Fruit fly (Drosophila melanogaster) whole organism, embryonic: ENCODE data around the gene Datp.

Experiments used
- Atf6 ChIP-seq: fragments of 200-800 bp; sonication (Bioruptor generic); IDR thresholded peaks from 2 replicates; pipeline ENCODE4 v1.3.6; 2022; ENCODE audit warnings: missing biosample characterization, missing genetic modification characterization
- CG10654 ChIP-seq: fragments of 200-800 bp; sonication (Bioruptor generic); optimal IDR thresholded peaks from 2 replicates; lab custom pipeline; 2016; ENCODE audit warnings: missing biosample characterization, missing genetic modification characterization
- CG10979 ChIP-seq: fragments of 200-800 bp; sonication (Bioruptor generic); optimal IDR thresholded peaks from 2 replicates; lab custom pipeline; 2018; ENCODE audit warnings: missing biosample characterization, mild to moderate bottlenecking, missing genetic modification characterization, moderate library complexity
- CG11093 ChIP-seq: fragments of 200-800 bp; sonication (Bioruptor generic); IDR thresholded peaks from 3 replicates; pipeline ENCODE4 v1.3.6; 2022; ENCODE audit warnings: missing biosample characterization, missing genetic modification characterization
- CG12391 ChIP-seq: fragments of 200-800 bp; sonication (Bioruptor generic); optimal IDR thresholded peaks from 3 replicates; lab custom pipeline; 2018; ENCODE audit warnings: missing biosample characterization, mild to moderate bottlenecking, missing genetic modification characterization, moderate library complexity
- CG14860 ChIP-seq: fragments of 200-800 bp; sonication (Bioruptor generic); IDR thresholded peaks from 3 replicates; pipeline ENCODE4 v1.3.6; 2022; ENCODE audit warnings: missing biosample characterization, missing genetic modification characterization; ENCODE audit not compliant: partially characterized antibody
- CG15514 ChIP-seq: fragments of 200-800 bp; sonication (Bioruptor generic); optimal IDR thresholded peaks from 3 replicates; lab custom pipeline; 2017; ENCODE audit warnings: missing biosample characterization, missing genetic modification characterization, mild to moderate bottlenecking, moderate library complexity, missing genetic modification reagents
- CG1603 ChIP-seq: fragments of 200-800 bp; sonication (Bioruptor generic); optimal IDR thresholded peaks from 2 replicates; lab custom pipeline; 2019; ENCODE audit warnings: missing biosample characterization, mild to moderate bottlenecking, missing genetic modification characterization, moderate library complexity
- CG17186 ChIP-seq: fragments of 200-800 bp; sonication (Bioruptor generic); optimal IDR thresholded peaks from 3 replicates; lab custom pipeline; 2017; ENCODE audit warnings: missing biosample characterization, missing genetic modification reagents, missing genetic modification characterization
- CG17568 ChIP-seq: fragments of 200-800 bp; sonication (Bioruptor generic); optimal IDR thresholded peaks from 2 replicates; lab custom pipeline; 2018; ENCODE audit warnings: missing biosample characterization, mild to moderate bottlenecking, missing genetic modification characterization, moderate library complexity
- CG2678 ChIP-seq: fragments of 200-800 bp; sonication (Bioruptor generic); optimal IDR thresholded peaks from 3 replicates; lab custom pipeline; 2019; ENCODE audit warnings: missing biosample characterization, mild to moderate bottlenecking, missing genetic modification characterization, moderate library complexity
- CG34224 ChIP-seq: fragments of 200-800 bp; sonication (Bioruptor generic); IDR thresholded peaks from 3 replicates; pipeline ENCODE4 v1.3.6; 2022; ENCODE audit warnings: missing biosample characterization, missing genetic modification characterization; ENCODE audit not compliant: partially characterized antibody
- CG4282 ChIP-seq: fragments of 200-800 bp; sonication (Bioruptor generic); optimal IDR thresholded peaks from 2 replicates; lab custom pipeline; 2016; ENCODE audit warnings: missing biosample characterization, missing genetic modification characterization
- CG4820 ChIP-seq: fragments of 200-800 bp; sonication (Bioruptor generic); optimal IDR thresholded peaks from 3 replicates; lab custom pipeline; 2016; ENCODE audit warnings: missing biosample characterization, missing genetic modification characterization
- CG5180 ChIP-seq: fragments of 200-800 bp; sonication (Bioruptor generic); optimal IDR thresholded peaks from 3 replicates; lab custom pipeline; 2017; ENCODE audit warnings: missing biosample characterization, missing genetic modification characterization, mild to moderate bottlenecking, moderate library complexity, missing genetic modification reagents
- CG6254 ChIP-seq: fragments of 200-800 bp; sonication (Bioruptor generic); optimal IDR thresholded peaks from 3 replicates; lab custom pipeline; 2017; ENCODE audit warnings: mild to moderate bottlenecking, missing biosample characterization, missing genetic modification reagents, missing genetic modification characterization
- CG7271 ChIP-seq: fragments of 200-800 bp; sonication (Bioruptor generic); optimal IDR thresholded peaks from 2 replicates; lab custom pipeline; 2018; ENCODE audit warnings: missing biosample characterization, mild to moderate bottlenecking, missing genetic modification characterization, moderate library complexity
- CG7357 ChIP-seq: fragments of 200-800 bp; sonication (Bioruptor generic); IDR thresholded peaks from 3 replicates; pipeline ENCODE4 v1.3.6; 2022; ENCODE audit warnings: missing biosample characterization, missing genetic modification characterization
- CG8765 ChIP-seq: fragments of 200-800 bp; sonication (Bioruptor generic); IDR thresholded peaks from 2 replicates; pipeline ENCODE4 v1.3.6; 2022; ENCODE audit warnings: missing biosample characterization, missing genetic modification characterization
- CG9437 ChIP-seq: fragments of 200-800 bp; sonication (Bioruptor generic); optimal IDR thresholded peaks from 2 replicates; lab custom pipeline; 2018; ENCODE audit warnings: missing biosample characterization, mild to moderate bottlenecking, missing genetic modification characterization
- CG9797 ChIP-seq: fragments of 200-800 bp; sonication (Bioruptor generic); optimal IDR thresholded peaks from 3 replicates; lab custom pipeline; 2018; ENCODE audit warnings: missing biosample characterization, mild to moderate bottlenecking, missing genetic modification characterization
- E2f2 ChIP-seq: fragments of 200-800 bp; sonication (Bioruptor generic); IDR thresholded peaks from 2 replicates; pipeline ENCODE4 v1.3.6; 2022; ENCODE audit warnings: missing biosample characterization, missing genetic modification characterization
- Ets65A ChIP-seq: fragments of 200-800 bp; sonication (Bioruptor generic); peaks from one replicate; lab custom pipeline; 2016; ENCODE audit warnings: missing biosample characterization, missing genetic modification characterization
- Gug ChIP-seq: fragments of 200-800 bp; sonication (Bioruptor generic); IDR thresholded peaks from 4 replicates; pipeline ENCODE4 v1.3.6; 2022; ENCODE audit warnings: missing biosample characterization, missing genetic modification characterization
- HLHmδ ChIP-seq: fragments of 200-800 bp; sonication (Bioruptor generic); optimal IDR thresholded peaks from 2 replicates; lab custom pipeline; 2018; ENCODE audit warnings: missing biosample characterization, mild to moderate bottlenecking, missing genetic modification characterization, moderate library complexity
- Hmr ChIP-seq: fragments of 200-800 bp; sonication (Bioruptor generic); optimal IDR thresholded peaks from 3 replicates; lab custom pipeline; 2017; ENCODE audit warnings: mild to moderate bottlenecking, missing biosample characterization, missing genetic modification reagents, missing genetic modification characterization
- Opbp ChIP-seq: fragments of 200-800 bp; sonication (Bioruptor generic); IDR thresholded peaks from 3 replicates; pipeline ENCODE4 v1.3.6; 2022; ENCODE audit warnings: missing biosample characterization, missing genetic modification characterization; ENCODE audit not compliant: partially characterized antibody
- Rfx ChIP-seq: fragments of 200-800 bp; sonication (Bioruptor generic); IDR thresholded peaks from 2 replicates; pipeline ENCODE4 v1.3.6; 2022; ENCODE audit warnings: missing biosample characterization, missing genetic modification characterization
- Sry-β ChIP-seq: fragments of 200-800 bp; sonication (Bioruptor generic); optimal IDR thresholded peaks from 2 replicates; lab custom pipeline; 2018; ENCODE audit warnings: missing biosample characterization, mild to moderate bottlenecking, missing genetic modification characterization, moderate library complexity
- YL-1 ChIP-seq: fragments of 200-800 bp; sonication (Bioruptor generic); optimal IDR thresholded peaks from 3 replicates; lab custom pipeline; 2017; ENCODE audit warnings: missing biosample characterization, mild to moderate bottlenecking, missing genetic modification characterization
- amos ChIP-seq: fragments of 200-800 bp; sonication (Bioruptor generic); IDR thresholded peaks from 2 replicates; pipeline ENCODE4 v1.3.6; 2022; ENCODE audit warnings: missing biosample characterization, missing genetic modification characterization; ENCODE audit not compliant: partially characterized antibody
- bbx ChIP-seq: fragments of 200-800 bp; sonication (Bioruptor generic); IDR thresholded peaks from 2 replicates; pipeline ENCODE4 v1.3.6; 2022; ENCODE audit warnings: missing biosample characterization, missing genetic modification characterization; ENCODE audit not compliant: partially characterized antibody
- bowl ChIP-seq: fragments of 200-800 bp; sonication (Bioruptor generic); IDR thresholded peaks from 2 replicates; pipeline ENCODE4 v1.3.6; 2022; ENCODE audit warnings: missing biosample characterization, missing genetic modification characterization
- cg ChIP-seq: fragments of 200-800 bp; sonication (Bioruptor generic); optimal IDR thresholded peaks from 3 replicates; lab custom pipeline; 2019; ENCODE audit warnings: missing biosample characterization, mild to moderate bottlenecking, missing genetic modification characterization, moderate library complexity
- dm ChIP-seq: fragments of 200-800 bp; sonication (Bioruptor generic); optimal IDR thresholded peaks from 3 replicates; lab custom pipeline; 2016; ENCODE audit warnings: missing biosample characterization, missing genetic modification characterization
- gfzf ChIP-seq: fragments of 200-800 bp; sonication (Bioruptor generic); optimal IDR thresholded peaks from 2 replicates; lab custom pipeline; 2016; ENCODE audit warnings: missing biosample characterization, mild to moderate bottlenecking, missing genetic modification characterization, moderate library complexity
- ham ChIP-seq: fragments of 200-800 bp; sonication (Bioruptor generic); IDR thresholded peaks from 2 replicates; pipeline ENCODE4 v1.3.6; 2022; ENCODE audit warnings: missing biosample characterization, missing genetic modification characterization
- lab ChIP-seq: fragments of 200-800 bp; sonication (Bioruptor generic); optimal IDR thresholded peaks from 3 replicates; lab custom pipeline; 2017; ENCODE audit warnings: missing biosample characterization, missing genetic modification characterization, mild to moderate bottlenecking, moderate library complexity, missing genetic modification reagents
- lov ChIP-seq, 2 experiments: fragments of 200-800 bp in 1 of 2; fragments of >200 bp in 1 of 2; sonication (Bioruptor generic) in 1 of 2; IDR thresholded peaks in 1 of 2; optimal IDR thresholded peaks in 1 of 2; 2 replicates in 1 of 2; 3 replicates in 1 of 2; pipeline versions ENCODE4 v1.3.6 to Lab custom; 2017 to 2022; ENCODE audit warnings: missing biosample characterization in 1 of 2, missing genetic modification characterization in 1 of 2
- mam ChIP-seq: fragments of 200-800 bp; sonication (Bioruptor generic); optimal IDR thresholded peaks from 3 replicates; lab custom pipeline; 2016; ENCODE audit warnings: missing biosample characterization, missing genetic modification characterization
- mld ChIP-seq: fragments of 200-800 bp; sonication (Bioruptor generic); IDR thresholded peaks from 3 replicates; pipeline ENCODE4 v1.3.6; 2022; ENCODE audit warnings: missing biosample characterization, missing genetic modification characterization; ENCODE audit not compliant: partially characterized antibody
- nerfin-2 ChIP-seq: fragments of 200-800 bp; sonication (Bioruptor generic); IDR thresholded peaks from 2 replicates; pipeline ENCODE4 v1.3.6; 2022; ENCODE audit warnings: missing biosample characterization, missing genetic modification characterization; ENCODE audit not compliant: partially characterized antibody
- phol ChIP-seq: fragments of 200-800 bp; sonication (Bioruptor generic); optimal IDR thresholded peaks from 3 replicates; lab custom pipeline; 2018; ENCODE audit warnings: missing biosample characterization, mild to moderate bottlenecking, missing genetic modification characterization, moderate library complexity
- pzg ChIP-seq: fragments of 200-800 bp; sonication (Bioruptor generic); optimal IDR thresholded peaks from 3 replicates; lab custom pipeline; 2018; ENCODE audit warnings: missing biosample characterization, mild to moderate bottlenecking, missing genetic modification characterization, moderate library complexity
- sens ChIP-seq: fragments of 200-800 bp; sonication (Bioruptor generic); peaks from one replicate; lab custom pipeline; 2016; ENCODE audit warnings: missing biosample characterization, missing genetic modification characterization
- slbo ChIP-seq: fragments of 200-800 bp; sonication (Bioruptor generic); IDR thresholded peaks from 2 replicates; pipeline ENCODE4 v1.3.6; 2022; ENCODE audit warnings: missing biosample characterization, missing genetic modification characterization
- slou ChIP-seq: fragments of 200-800 bp; sonication (Bioruptor generic); optimal IDR thresholded peaks from 3 replicates; lab custom pipeline; 2016; ENCODE audit warnings: missing biosample characterization, missing genetic modification characterization
- sna ChIP-seq: fragments of 200-800 bp; sonication (Bioruptor generic); IDR thresholded peaks from 2 replicates; pipeline ENCODE4 v1.3.6; 2022; ENCODE audit warnings: missing biosample characterization, missing genetic modification characterization; ENCODE audit not compliant: partially characterized antibody
- unc-4 ChIP-seq: fragments of 200-800 bp; sonication (Bioruptor generic); IDR thresholded peaks from 2 replicates; pipeline ENCODE4 v1.3.6; 2022; ENCODE audit warnings: missing biosample characterization, missing genetic modification characterization; ENCODE audit not compliant: partially characterized antibody

Gene Datp

DNA sequence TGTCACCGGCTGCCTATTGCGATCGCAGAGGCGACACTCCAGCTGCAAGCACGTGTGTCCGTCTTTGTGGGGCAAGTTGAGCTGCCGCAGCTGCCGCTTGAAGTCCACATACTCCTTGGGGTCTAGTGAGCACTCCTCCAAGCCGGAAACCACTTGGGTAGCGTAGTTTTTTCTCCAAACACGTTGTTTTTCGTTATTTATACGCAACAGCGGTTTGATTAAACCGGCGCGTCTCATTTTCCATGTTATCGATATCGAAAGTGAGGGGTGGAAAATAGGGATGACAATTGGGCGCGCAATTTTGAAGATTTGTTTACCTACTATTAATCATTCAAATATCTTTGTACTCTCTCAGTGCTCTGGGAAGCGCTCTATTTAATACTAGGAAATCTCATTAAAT, 45.4 kb downstream of the Datp start, which contains the start of gene mtDNA-helicase (continued):
- TF ChIP-seq amos (GFP tag; lab: Robert Waterston, UW) (peak; percentile 33; the same call in 1 of the 2 replicates), unc-4 (peak; percentile 56; the same call in 1 of the 2 replicates), lov (optimal IDR thresholded peaks at IDR 0.05; lab: Kevin White, UChicago) (no peak), lov (GFP tag; IDR thresholded peaks at IDR 0.05; lab: Robert Waterston, UW) (no peak), CG1603 (peak; percentile 37), Gug (GFP tag; lab: Robert Waterston, UW) (no peak), CG7357 (GFP tag; lab: Robert Waterston, UW) (no peak), lab (GFP tag; lab: Kevin White, UChicago) (no peak), mld (GFP tag; lab: Robert Waterston, UW) (no peak), CG9797 (no peak), HLHmδ (GFP tag; lab: Kevin White, UChicago) (no peak), gfzf (GFP tag; lab: Kevin White, UChicago) (peak; percentile 1), CG10654 (GFP tag; lab: Kevin White, UChicago) (no peak), CG4282 (GFP tag; lab: Kevin White, UChicago) (no peak), CG5180 (GFP tag; lab: Kevin White, UChicago) (no peak), CG12391 (peak; percentile 5), mam (GFP tag; lab: Kevin White, UChicago) (no peak), phol (tag; lab: Kevin White, UChicago) (peak; percentile 48), CG6254 (GFP tag; lab: Kevin White, UChicago) (no peak), CG8765 (GFP tag; lab: Robert Waterston, UW) (no peak), cg (no peak), ham (GFP tag; lab: Robert Waterston, UW) (no peak), CG17568 (GFP tag; lab: Kevin White, UChicago) (no peak), bowl (no peak), CG34224 (GFP tag; lab: Robert Waterston, UW) (peak; percentile 54; the same call in 2 of the 3 replicates), CG4820 (GFP tag; lab: Kevin White, UChicago) (no peak), CG14860 (GFP tag; lab: Robert Waterston, UW) (peak; percentile 42; the same call in 2 of the 3 replicates), sens (GFP tag; lab: Kevin White, UChicago) (peak; percentile 73), CG10979 (tag; lab: Kevin White, UChicago) (no peak), slou (no peak), Ets65A (no peak), CG15514 (GFP tag; lab: Kevin White, UChicago) (peak; percentile 5), CG2678 (tag; lab: Kevin White, UChicago) (no peak), Atf6 (GFP tag; lab: Robert Waterston, UW) (no peak), CG7271 (tag; lab: Kevin White, UChicago) (no peak), CG17186 (peak; percentile 31), dm (peak; percentile 77), Hmr (GFP tag; lab: Kevin White, UChicago) (no peak), sna (GFP tag; lab: Robert Waterston, UW) (peak; percentile 61; the same call in 1 of the 2 replicates), Sry-β (GFP tag; lab: Kevin White, UChicago) (no peak), CG11093 (no peak), CG9437 (GFP tag; lab: Kevin White, UChicago) (peak; percentile 23), E2f2 (GFP tag; lab: Robert Waterston, UW) (peak; percentile 91), Opbp (GFP tag; lab: Robert Waterston, UW) (peak; percentile 57; the same call in 1 of the 3 replicates), bbx (GFP tag; lab: Robert Waterston, UW) (peak; percentile 60; the same call in 1 of the 2 replicates), Rfx (GFP tag; lab: Robert Waterston, UW) (no peak), pzg (GFP tag; lab: Kevin White, UChicago) (peak; percentile 36), nerfin-2 (GFP tag; lab: Robert Waterston, UW) (0 out of 2 replicates have a peak, but pooled peaks have one; percentile 41), slbo (no peak), YL-1 (GFP tag; lab: Kevin White, UChicago) (peak; percentile 37)
